Worm (Caenorhabditis elegans): ENCODE results near the gene grl-13.

grl-13 gene

DNA sequence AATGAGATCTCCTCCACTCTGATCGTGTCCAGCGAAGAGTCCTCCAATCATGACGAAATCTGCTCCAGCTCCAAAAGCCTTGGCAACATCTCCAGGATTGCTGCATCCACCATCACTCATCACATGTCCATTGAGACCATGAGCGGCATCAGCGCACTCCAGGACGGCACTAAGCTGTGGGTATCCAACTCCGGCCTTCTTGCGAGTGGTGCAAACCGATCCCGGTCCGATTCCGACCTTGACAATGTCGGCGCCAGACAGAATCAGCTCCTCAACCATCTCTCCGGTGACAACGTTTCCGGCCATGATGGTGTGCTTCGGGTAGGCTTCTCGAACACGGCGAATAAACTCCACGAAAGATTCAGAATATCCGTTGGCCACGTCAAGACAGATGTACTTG lies 6.1 kb upstream of the grl-13 start:
- TF ChIP-seq tbx-7 (tag; optimal IDR thresholded peaks at IDR 0.05) (no peak), fax-1 (tag; optimal IDR thresholded peaks at IDR 0.05) (no peak)

DNA sequence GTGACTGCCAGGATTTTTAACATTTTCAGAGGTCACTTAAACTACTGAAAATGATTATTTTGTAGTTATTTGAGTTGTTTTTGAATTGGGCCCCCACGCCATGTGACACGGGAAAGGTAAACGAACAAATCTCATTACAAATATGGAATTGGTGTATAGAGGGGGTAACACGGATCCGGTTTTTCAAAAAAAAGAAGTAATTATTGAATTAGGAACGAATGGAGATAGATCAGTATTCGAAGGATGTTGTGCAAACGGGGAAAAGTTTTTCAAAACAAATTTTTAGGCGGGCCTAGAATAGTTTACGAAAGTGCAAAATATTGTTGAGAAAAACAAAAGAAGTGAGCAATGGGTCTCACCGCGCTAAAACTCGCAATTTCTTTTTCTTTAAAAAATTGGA lies 2.0 kb upstream of the grl-13 start, which contains the start of gene F32D1.11:
Gene F32D1.11 (minus strand): TSS at position 101 of the 400 bp plus-strand sequence.
- no peak for TF ChIP-seq hlh-13 (GFP tag; optimal IDR thresholded peaks at IDR 0.05)
- TF ChIP-seq ceh-9 (tag; optimal IDR thresholded peaks at IDR 0.05), result no peak
- TF ChIP-seq ceh-6 (GFP tag; optimal IDR thresholded peaks at IDR 0.05), result no peak
- TF ChIP-seq ceh-22 (tag; optimal IDR thresholded peaks at IDR 0.05), result no peak
- TF ChIP-seq dmd-4 (tag; optimal IDR thresholded peaks at IDR 0.05; ENCODE audit: borderline replicate concordance), result no peak
- no peak for TF ChIP-seq rnt-1 (tag; optimal IDR thresholded peaks at IDR 0.05)

DNA sequence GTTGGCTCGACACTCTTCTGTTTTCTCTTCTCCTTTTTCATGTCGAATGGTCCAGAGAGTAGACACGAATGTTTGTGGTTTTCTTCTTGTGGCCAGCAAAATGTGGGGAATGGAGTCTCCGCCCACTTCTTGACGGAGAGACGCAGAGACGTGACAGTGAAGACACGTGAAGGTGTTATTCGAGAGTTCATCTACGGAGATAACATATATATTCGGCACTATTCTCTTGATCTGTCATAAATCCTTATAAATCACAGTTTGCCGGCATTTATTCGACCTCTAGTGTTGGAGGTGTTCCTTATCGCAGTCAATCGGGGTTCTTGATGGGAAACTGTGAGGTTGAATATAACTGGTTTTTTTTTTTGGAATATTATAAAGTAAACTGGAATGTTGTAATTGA lies 2.9 kb downstream of the grl-13 start, which contains the start of gene F32D1.3:
Gene F32D1.3 (minus strand): TSS at position 65 of the 400 bp plus-strand sequence.
- no peak for TF ChIP-seq zip-5 (tag; optimal IDR thresholded peaks at IDR 0.05)
- TF ChIP-seq unc-55 (GFP tag; optimal IDR thresholded peaks at IDR 0.05), result peak; percentile 4
- TF ChIP-seq pros-1 (tag; optimal IDR thresholded peaks at IDR 0.05), result no peak
- TF ChIP-seq ceh-9 (tag; optimal IDR thresholded peaks at IDR 0.05), result no peak
- no peak for TF ChIP-seq dmd-4 (tag; optimal IDR thresholded peaks at IDR 0.05; ENCODE audit: borderline replicate concordance)
- no peak for TF ChIP-seq pax-1 (tag; optimal IDR thresholded peaks at IDR 0.05)

DNA sequence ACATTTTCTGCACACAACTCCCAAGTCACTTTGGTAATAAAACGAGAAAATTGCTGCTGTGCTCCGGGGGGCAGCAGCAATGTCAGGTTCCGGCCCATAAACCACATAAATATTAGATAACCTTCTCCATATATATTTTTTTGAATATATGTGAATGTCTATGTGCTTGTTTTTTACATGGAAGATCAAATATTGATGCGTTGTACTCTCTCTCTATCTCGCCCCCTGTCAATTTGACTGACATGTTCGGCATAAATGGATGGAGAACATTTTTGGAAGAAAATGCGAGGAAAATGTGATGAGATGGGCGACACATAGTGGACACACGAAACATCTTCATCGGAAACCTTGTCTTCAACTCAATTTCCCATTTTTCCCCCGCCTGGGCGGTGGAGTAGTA lies 4.4 kb downstream of the grl-13 start:
- TF ChIP-seq unc-42 (tag; optimal IDR thresholded peaks at IDR 0.05) (peak; percentile 48), pros-1 (tag; optimal IDR thresholded peaks at IDR 0.05) (no peak), unc-55 (GFP tag; optimal IDR thresholded peaks at IDR 0.05) (peak; percentile 71)

DNA sequence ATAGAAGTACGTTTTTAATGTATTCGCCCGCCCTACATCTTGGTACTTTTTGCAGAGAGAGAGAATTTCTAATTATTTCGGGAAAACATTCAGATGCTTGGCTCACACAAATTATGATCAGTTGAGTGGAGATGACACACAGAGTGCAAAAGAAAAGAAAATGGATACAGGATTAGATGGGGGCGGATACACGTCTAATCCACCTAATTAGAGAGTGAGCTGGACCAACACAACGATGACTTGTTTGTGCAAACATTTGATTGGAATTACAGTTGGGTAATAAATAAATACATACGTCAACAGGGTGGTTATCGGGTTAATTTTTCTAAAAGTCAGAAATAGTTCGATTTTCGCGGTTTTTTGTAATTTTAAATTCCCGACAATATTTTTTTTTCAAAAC lies 5.3 kb downstream of the grl-13 start:
- TF ChIP-seq ceh-18 (tag; optimal IDR thresholded peaks at IDR 0.05) (no peak), ceh-31 (tag; optimal IDR thresholded peaks at IDR 0.05) (peak; percentile 55), unc-42 (tag; optimal IDR thresholded peaks at IDR 0.05) (peak; percentile 46), ceh-34 (tag; optimal IDR thresholded peaks at IDR 0.05) (no peak), pax-1 (tag; optimal IDR thresholded peaks at IDR 0.05) (no peak), tbx-2 (tag; optimal IDR thresholded peaks at IDR 0.05) (no peak)

DNA sequence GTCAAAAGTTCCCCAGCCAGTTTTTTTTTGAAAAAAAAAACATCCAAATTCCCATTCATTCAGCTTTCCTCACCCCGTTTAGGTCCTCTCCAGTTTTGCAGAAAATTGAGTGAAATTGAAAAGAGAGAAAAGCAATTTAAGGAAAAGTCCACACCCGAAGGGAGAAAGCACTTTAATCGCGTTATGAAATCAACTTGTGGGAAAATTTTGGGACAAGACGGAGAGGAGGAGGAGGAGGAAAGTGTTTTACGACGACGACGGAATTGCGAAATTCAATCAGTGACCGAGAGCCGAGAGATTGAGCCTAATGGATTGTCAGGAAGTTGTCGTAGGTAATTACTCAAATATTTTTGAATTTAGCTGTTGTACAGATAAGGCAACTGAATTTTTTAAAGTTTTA lies 7.0 kb downstream of the grl-13 start:
- TF ChIP-seq F13H6.1 (tag; optimal IDR thresholded peaks at IDR 0.05) (no peak), unc-42 (tag; optimal IDR thresholded peaks at IDR 0.05) (peak; percentile 99), ceh-14 (tag; optimal IDR thresholded peaks at IDR 0.05) (peak; percentile 75), ceh-31 (tag; optimal IDR thresholded peaks at IDR 0.05) (peak; percentile 61), pag-3 (tag; optimal IDR thresholded peaks at IDR 0.05; ENCODE audit: borderline replicate concordance) (no peak)

DNA sequence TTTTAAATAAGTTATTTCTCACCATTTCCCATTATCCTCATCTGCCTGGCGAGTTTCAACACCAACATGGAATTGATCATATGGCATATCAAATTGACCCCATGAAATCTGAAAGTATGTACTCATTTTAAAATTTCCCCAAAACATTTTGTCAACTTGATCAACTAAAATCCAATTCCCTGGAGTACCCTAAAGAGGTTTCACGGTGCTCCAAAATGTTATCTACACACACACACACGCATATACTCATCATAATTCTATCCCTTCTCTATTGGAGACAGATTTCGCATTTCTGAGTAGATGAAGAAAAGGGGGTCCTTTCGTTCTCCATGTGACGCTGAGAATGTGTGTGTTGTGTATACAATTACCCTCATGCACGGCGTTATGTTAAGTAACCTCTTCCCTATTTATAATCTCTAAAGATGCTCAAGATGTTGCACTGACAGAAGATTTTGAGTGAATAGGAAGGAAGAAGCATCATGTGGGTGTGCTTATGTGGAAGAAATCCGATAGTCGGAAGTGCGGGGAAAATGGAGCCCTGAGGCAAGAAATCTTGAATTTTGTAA lies 8.3 kb downstream of the grl-13 start:
- TF ChIP-seq unc-86 (tag; optimal IDR thresholded peaks at IDR 0.05) (no peak), nhr-232 (tag; optimal IDR thresholded peaks at IDR 0.05) (no peak), zip-5 (tag; optimal IDR thresholded peaks at IDR 0.05) (no peak), F13H6.1 (tag; optimal IDR thresholded peaks at IDR 0.05) (no peak), ceh-31 (tag; optimal IDR thresholded peaks at IDR 0.05) (no peak), nfya-1 (tag; optimal IDR thresholded peaks at IDR 0.05) (no peak), ahr-1 (tag; optimal IDR thresholded peaks at IDR 0.05) (no peak), unc-42 (tag; optimal IDR thresholded peaks at IDR 0.05) (peak; percentile 85), ceh-34 (tag; optimal IDR thresholded peaks at IDR 0.05) (peak; percentile 59), npax-4 (tag; optimal IDR thresholded peaks at IDR 0.05) (no peak), elt-2 (tag; optimal IDR thresholded peaks at IDR 0.05) (no peak)

DNA sequence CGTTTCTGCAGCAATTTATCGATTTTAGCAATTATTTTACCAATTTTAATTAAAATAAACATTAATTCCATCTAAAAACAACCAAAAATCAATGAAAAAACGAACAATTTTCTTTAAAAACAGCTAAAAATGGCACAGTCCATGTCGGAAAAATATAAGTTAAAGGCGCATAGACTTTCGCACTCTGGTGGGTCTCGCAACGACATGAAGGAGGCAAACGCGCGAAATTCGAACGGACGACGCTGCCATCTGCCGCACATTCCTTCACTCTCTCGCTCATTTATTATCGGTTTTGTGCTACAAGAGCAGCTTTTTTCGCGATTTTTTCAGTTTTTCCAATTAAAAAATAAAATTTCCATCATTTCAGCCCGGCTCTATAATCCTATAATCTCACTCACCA lies 17.6 kb downstream of the grl-13 start, which contains the start of gene mcm-7:
Gene mcm-7 (plus strand): TSS at position 368 of the 400 bp plus-strand sequence.
- TF ChIP-seq C08G9.2 (tag; optimal IDR thresholded peaks at IDR 0.05) (no peak), K02D7.2 (tag; optimal IDR thresholded peaks at IDR 0.05) (no peak), elt-2 (tag; optimal IDR thresholded peaks at IDR 0.05) (peak; percentile 9), ceh-31 (tag; optimal IDR thresholded peaks at IDR 0.05) (peak; percentile 40), fkh-10 (GFP tag; optimal IDR thresholded peaks at IDR 0.05) (no peak), ceh-19 (GFP tag; optimal IDR thresholded peaks at IDR 0.05) (no peak), tbx-2 (tag; optimal IDR thresholded peaks at IDR 0.05) (peak; percentile 29), nhr-232 (tag; optimal IDR thresholded peaks at IDR 0.05) (no peak), ceh-34 (tag; optimal IDR thresholded peaks at IDR 0.05) (no peak), ceh-18 (tag; optimal IDR thresholded peaks at IDR 0.05) (no peak), lim-6 (tag; optimal IDR thresholded peaks at IDR 0.05) (no peak), madf-2 (tag; optimal IDR thresholded peaks at IDR 0.05) (no peak), sox-2 (GFP tag; IDR thresholded peaks at IDR 0.05) (no peak), syd-9 (tag; optimal IDR thresholded peaks at IDR 0.05) (no peak), hlh-13 (GFP tag; optimal IDR thresholded peaks at IDR 0.05) (no peak), ceh-22 (tag; optimal IDR thresholded peaks at IDR 0.05) (no peak), zip-5 (tag; optimal IDR thresholded peaks at IDR 0.05) (no peak), nfya-1 (tag; optimal IDR thresholded peaks at IDR 0.05) (peak; percentile 55), pax-1 (tag; optimal IDR thresholded peaks at IDR 0.05) (peak; percentile 26), ceh-24 (tag; optimal IDR thresholded peaks at IDR 0.05) (no peak)

Measured in whole organism, late embryonic.